Worm (Caenorhabditis elegans): ENCODE results near the gene bir-1.

DNA sequence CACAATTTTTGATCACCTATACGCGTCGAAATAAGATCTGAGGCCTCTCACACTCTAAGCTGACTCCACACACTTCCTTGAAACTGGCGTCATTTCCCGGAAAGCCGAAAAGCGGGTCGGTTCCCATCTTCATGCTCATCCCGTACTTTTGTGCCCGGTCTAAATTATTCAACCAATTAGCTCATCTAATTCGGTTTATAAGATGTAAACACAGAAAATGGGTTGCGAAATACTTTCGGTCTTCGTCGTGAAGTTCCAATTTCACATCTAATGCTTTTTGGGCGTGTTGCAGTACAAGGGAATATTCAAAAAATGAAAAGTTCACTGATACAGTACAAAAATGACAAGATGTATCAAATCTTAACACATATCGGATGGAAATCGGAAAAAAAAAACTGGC lies 13.1 kb upstream of the bir-1 start:
- no peak for TF ChIP-seq egl-27 (tag; optimal IDR thresholded peaks at IDR 0.05)
- TF ChIP-seq snpc-4 (tag; optimal IDR thresholded peaks at IDR 0.05) = no peak
- TF ChIP-seq skn-1 (tag; optimal IDR thresholded peaks at IDR 0.05) = no peak
- no peak for TF ChIP-seq lin-39 (tag; optimal IDR thresholded peaks at IDR 0.05)
- TF ChIP-seq pha-4 (GFP tag; IDR thresholded peaks at IDR 0.05) = no peak
- no peak for TF ChIP-seq pha-4 (tag; optimal IDR thresholded peaks at IDR 0.05)
- TF ChIP-seq unc-39 (tag; optimal IDR thresholded peaks at IDR 0.05) = no peak
- TF ChIP-seq nhr-11 (tag; optimal IDR thresholded peaks at IDR 0.05) = no peak
- TF ChIP-seq dpl-1 (GFP tag; optimal IDR thresholded peaks at IDR 0.05) = no peak

Data from whole organism, L4 larva.